Worm (Caenorhabditis elegans): ENCODE data around the gene R01H2.1.

DNA sequence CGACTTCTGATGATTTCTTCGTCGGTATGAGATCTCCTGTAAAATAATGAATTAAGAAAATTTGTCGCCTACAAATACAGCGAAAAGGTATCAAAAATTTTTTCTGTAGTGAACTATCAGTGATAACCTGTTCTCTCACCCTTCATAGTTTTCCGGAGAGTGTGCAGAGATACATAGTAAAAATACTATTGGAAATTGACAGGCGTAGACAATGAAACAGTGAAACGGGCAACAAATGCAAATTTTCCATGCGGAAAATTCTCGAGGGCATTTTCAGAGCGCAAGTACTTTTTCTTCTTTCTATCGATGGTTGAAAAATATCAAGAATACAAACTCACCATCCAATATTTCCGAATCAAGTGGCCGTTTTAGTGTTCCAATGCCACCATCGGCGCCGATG, 24.5 kb downstream of the R01H2.1 start:
- no peak for TF ChIP-seq W03F9.2 (tag; optimal IDR thresholded peaks at IDR 0.05)
- TF ChIP-seq him-1 (tag; optimal IDR thresholded peaks at IDR 0.05) = no peak
- TF ChIP-seq dao-5 (tag; optimal IDR thresholded peaks at IDR 0.05) = no peak
